Fruit fly (Drosophila melanogaster) Kc167 (cell line): ENCODE data around the gene daw.

Experiments used
- Myc ChIP-seq: fragments of >200 bp; optimal IDR thresholded peaks from 2 replicates; lab custom pipeline; 2017; ENCODE audit warnings: missing external identifiers
- Sin3A ChIP-seq: fragments of >200 bp; optimal IDR thresholded peaks from 2 replicates; lab custom pipeline; 2018; ENCODE audit warnings: missing external identifiers
- h ChIP-seq: fragments of >200 bp; optimal IDR thresholded peaks from 3 replicates; lab custom pipeline; 2018; ENCODE audit warnings: missing external identifiers
- insv ChIP-seq: fragments of >200 bp; optimal IDR thresholded peaks from 3 replicates; lab custom pipeline; 2018; ENCODE audit warnings: missing external identifiers
- psq ChIP-seq: fragments of >200 bp; optimal IDR thresholded peaks from 2 replicates; lab custom pipeline; 2017; ENCODE audit warnings: missing external identifiers
- ttk ChIP-seq: sonication (Bioruptor generic); optimal IDR thresholded peaks from 2 replicates; lab custom pipeline; 2017; ENCODE audit warnings: missing external identifiers

daw gene

dm6 chr2L:2804634-2805311 lies at the start of gene daw:
Gene daw, plus strand, starts transcription at chr2L:2805261.
- TF ChIP-seq h (lab: Kevin White, UChicago) (no peak), Myc (no peak), ttk (no peak), insv (no peak), Sin3A (no peak), psq (no peak)

- TF ChIP-seq h (lab: Kevin White, UChicago) (peak; percentile 76), ttk (no peak), insv (peak; percentile 89), psq (no peak), Sin3A (no peak), Myc (no peak)
These were observed 49.8 kb upstream of the daw start for dm6 chr2L:2755323-2755695.

DNA sequence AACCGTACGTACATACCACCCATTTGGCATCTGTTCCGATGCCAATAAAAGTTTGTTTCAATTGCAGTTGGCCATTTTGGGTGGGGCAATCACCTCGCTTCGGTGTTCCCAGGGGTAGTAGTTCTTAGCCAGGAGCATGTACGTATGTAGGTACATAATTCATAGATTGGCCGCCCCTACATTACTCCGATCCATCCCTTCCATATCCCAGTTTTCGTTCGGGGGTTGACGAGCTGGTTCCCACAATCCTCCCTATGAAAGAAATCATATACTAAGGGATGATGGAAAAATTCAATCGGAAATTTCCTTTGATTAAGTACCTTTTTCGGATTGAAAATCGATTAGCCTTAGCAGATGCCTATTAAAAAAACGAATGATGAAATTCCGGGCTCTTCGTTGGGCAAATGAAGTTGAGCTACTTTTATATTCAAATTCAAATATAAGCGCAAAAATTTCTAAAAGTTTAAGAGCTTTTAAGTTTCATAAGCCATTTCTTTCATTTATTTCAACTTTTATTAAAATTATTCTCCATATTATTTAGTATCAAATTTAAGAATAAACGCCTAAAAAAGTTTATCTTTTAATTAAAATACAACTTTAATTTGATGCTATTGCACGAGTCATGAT lies 47.0 kb upstream of the daw start:
- TF ChIP-seq ttk (no peak), h (lab: Kevin White, UChicago) (no peak), insv (no peak), Sin3A (no peak), Myc (no peak), psq (no peak)

dm6 chr2L:2759654-2760053 lies 45.4 kb upstream of the daw start, which contains the start of the genes HemK2, Snapin and Tnpo-SR:
Gene HemK2, minus strand, starts transcription at chr2L:2759677.
Gene Snapin, minus strand, starts transcription at chr2L:2759677.
Gene Tnpo-SR, plus strand, starts transcription at chr2L:2759924.
- TF ChIP-seq insv: no peak
- TF ChIP-seq h (lab: Kevin White, UChicago): no peak
- TF ChIP-seq psq: no peak
- no peak for TF ChIP-seq ttk
- TF ChIP-seq Sin3A: no peak
- no peak for TF ChIP-seq Myc

- TF ChIP-seq psq: no peak
- TF ChIP-seq Sin3A: no peak
- no peak for TF ChIP-seq insv
- TF ChIP-seq h (lab: Kevin White, UChicago): no peak
- no peak for TF ChIP-seq ttk
- no peak for TF ChIP-seq Myc
These were observed 44.8 kb upstream of the daw start for dm6 chr2L:2760288-2760687.

DNA sequence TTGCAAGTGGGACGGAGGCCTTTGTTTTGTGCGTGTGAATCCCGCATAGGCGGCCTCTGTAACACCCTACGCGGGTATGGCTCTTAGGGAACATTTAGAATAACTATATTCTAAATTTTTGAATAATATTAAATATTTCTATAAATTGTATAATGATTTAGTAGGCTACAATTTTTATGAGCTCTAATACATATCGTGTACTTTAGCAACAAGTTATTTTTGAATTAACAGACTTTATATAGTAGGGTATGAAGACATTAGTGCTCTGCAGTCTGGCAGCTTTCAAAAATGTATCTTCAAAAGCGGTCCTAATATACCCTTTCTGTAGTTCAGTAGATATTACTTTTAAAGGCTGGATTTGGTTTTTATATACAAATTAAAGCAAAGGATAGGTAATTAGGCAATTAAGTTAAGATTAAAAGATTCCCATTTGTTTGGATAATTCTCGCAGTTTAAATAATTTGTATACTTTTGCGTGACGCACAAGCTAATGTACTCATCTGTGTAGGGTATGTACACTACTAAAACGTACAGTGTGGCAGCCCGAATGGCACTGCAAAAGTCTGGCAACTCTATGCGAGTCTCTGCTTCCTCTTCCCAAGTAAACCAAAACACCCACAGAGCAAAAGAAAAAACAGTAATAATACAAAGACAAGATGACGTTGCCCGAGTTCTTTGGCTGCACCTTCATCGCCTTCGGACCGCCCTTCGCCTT lies 39.2 kb upstream of the daw start, which contains the start of the genes Snx21 and aph-1:
Gene Snx21 (minus strand): TSS at position 7 of the 715 bp plus-strand sequence.
Gene aph-1 (plus strand): TSS at position 575 of the 715 bp plus-strand sequence.
- TF ChIP-seq ttk (no peak), psq (no peak), insv (no peak), Sin3A (no peak), Myc (no peak)

dm6 chr2L:2767627-2768026 lies 37.4 kb upstream of the daw start, which contains the start of the genes Taf10b and Taf10:
Gene Taf10b, minus strand, starts transcription at chr2L:2767845.
Gene Taf10, plus strand, starts transcription at chr2L:2767890.
- TF ChIP-seq h (lab: Kevin White, UChicago): no peak
- no peak for TF ChIP-seq psq
- no peak for TF ChIP-seq ttk
- TF ChIP-seq insv: no peak
- TF ChIP-seq Myc: no peak
- TF ChIP-seq Sin3A: no peak

DNA sequence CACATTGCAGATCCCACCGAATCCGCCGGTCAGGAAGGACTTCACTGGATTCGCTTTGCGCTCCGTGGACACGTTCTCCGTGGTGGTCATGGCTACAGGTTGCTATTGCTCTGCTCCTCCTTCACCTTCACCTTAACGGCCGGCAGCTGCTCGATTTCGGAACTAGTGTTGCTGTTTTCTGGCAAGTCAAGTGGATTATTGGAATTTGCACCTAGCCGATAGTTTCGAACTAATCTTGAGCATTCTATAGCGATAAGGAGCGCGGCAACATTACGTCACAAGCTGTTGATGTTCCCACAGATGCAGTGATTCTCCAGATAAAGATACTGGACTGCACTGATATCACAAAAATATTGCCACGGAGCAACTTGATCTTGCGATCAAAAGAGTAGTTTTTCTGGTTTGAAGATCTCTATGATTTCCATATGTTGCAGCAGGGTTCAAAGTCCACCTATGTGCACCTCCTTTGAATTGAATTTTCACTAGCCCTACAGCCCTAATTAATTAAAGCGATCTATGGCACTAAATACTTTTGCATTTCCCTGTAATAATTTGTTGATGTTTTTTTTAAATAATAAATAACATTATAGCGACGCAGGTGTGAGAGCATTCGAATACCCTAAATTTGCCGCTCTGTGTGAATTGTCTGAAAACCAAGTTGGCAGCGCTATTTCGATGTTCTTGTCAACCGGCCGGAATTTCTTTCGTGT lies 35.4 kb upstream of the daw start, which contains the start of the genes colt and HINT1:
Gene colt (minus strand): TSS at position 594 of the 710 bp plus-strand sequence.
Gene HINT1 (plus strand): TSS at position 660 of the 710 bp plus-strand sequence.
- TF ChIP-seq h (lab: Kevin White, UChicago) (no peak), Myc (no peak), psq (no peak), Sin3A (no peak), insv (no peak), ttk (no peak)

- TF ChIP-seq psq (no peak), insv (no peak), h (lab: Kevin White, UChicago) (no peak), Sin3A (no peak), Myc (no peak), ttk (no peak)
These were observed 33.4 kb upstream of the daw start, which contains the start of gene CG15399 for dm6 chr2L:2771676-2772075. Gene CG15399, minus strand, starts transcription at chr2L:2771776.

dm6 chr2L:2782790-2783189 lies 22.3 kb upstream of the daw start:
- TF ChIP-seq insv: no peak
- TF ChIP-seq h (lab: Kevin White, UChicago): no peak
- TF ChIP-seq psq: no peak
- TF ChIP-seq ttk: no peak
- TF ChIP-seq Myc: no peak
- TF ChIP-seq Sin3A: no peak

DNA sequence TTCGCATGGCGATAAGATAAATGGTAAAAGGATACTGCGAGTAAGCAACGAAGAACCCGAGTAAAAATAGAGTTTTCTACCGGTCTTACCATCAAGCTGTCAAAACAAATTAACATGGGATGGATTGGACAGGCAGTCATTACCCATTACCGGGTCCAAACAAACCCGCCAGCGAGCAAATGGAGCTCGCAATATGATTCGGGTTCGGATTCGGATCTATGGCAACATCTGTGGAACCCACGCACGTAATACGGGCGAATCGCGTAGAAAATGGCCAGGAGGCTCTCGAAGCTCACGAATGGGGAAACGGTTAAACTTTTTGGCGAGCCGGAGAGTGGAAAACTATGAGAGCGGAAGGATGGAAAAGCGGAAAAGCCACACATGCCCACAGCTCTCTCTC lies 7.9 kb upstream of the daw start:
- TF ChIP-seq Sin3A (no peak), psq (no peak)

DNA sequence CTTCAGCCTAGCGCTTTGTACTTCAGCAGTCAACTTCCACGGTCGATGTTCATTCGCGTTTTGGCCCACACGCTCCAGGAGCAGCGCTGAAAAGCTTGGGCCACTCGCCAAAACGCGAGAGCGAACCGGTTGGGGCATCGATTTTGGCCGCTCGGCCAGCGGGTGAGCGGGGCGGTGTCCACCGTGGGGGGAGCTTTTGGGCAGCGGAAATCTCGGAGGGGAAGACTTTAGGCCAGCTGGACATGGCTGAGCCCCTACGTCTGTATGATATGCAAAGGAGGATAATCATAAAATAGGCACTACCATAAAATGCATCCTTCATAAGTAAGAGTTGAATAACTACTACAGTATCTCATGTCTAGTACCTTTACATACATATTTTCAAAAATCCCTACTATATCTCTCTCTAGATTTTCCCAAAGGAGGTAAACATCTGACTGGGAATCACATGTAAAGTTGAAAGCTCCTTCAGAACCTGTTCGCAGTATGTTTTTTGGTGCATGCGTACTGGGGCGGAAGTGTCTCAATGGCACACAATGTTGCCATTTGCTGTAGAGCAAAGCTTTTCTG lies 5.1 kb upstream of the daw start, which contains the start of gene Syt1:
Gene Syt1 (minus strand): TSS at position 71 of the 570 bp plus-strand sequence.
- TF ChIP-seq Myc (no peak), psq (no peak), ttk (no peak)
